Worm (Caenorhabditis elegans): ENCODE measurements around the gene R160.12.

R160.12 gene

ce11 chrX:4395073-4395850 is 17.7 kb upstream of the R160.12 start (continued):
- peak; percentile 16 for TF ChIP-seq pqm-1 (tag; optimal IDR thresholded peaks at IDR 0.05)
- no peak for TF ChIP-seq lin-39 (tag; optimal IDR thresholded peaks at IDR 0.05)
- peak; percentile 50; the same call in 1 of the 2 replicates for TF ChIP-seq madf-9 (GFP tag; conservative IDR thresholded peaks at IDR 0.05)
- TF ChIP-seq unc-130 (GFP tag; optimal IDR thresholded peaks at IDR 0.05), result no peak
- TF ChIP-seq T26A8.4 (GFP tag; IDR thresholded peaks at IDR 0.05), result no peak
- TF ChIP-seq set-16 (GFP tag; IDR thresholded peaks at IDR 0.05), result no peak
- peak; percentile 95 for TF ChIP-seq duxl-1 (tag; optimal IDR thresholded peaks at IDR 0.05; ENCODE audit: poor library complexity)
- TF ChIP-seq tag-97 (GFP tag; IDR thresholded peaks at IDR 0.05), result no peak
- TF ChIP-seq Y75B8A.6 (GFP tag; IDR thresholded peaks at IDR 0.05), result no peak
- peak; percentile 92 for TF ChIP-seq mes-2 (tag; optimal IDR thresholded peaks at IDR 0.05; ENCODE audit: poor library complexity, severe bottlenecking)
- TF ChIP-seq daf-12 (tag; optimal IDR thresholded peaks at IDR 0.05), result no peak
- no peak for TF ChIP-seq sdz-12 (GFP tag; optimal IDR thresholded peaks at IDR 0.05)
- no peak for TF ChIP-seq mdt-29 (GFP tag; IDR thresholded peaks at IDR 0.05)
- TF ChIP-seq nhr-28 (tag; optimal IDR thresholded peaks at IDR 0.05), result peak; percentile 69
- no peak for TF ChIP-seq arid-1 (GFP tag; conservative IDR thresholded peaks at IDR 0.05)
- TF ChIP-seq madf-5 (GFP tag; IDR thresholded peaks at IDR 0.05), result no peak
- TF ChIP-seq hlh-11 (tag; optimal IDR thresholded peaks at IDR 0.05), result peak; percentile 83
- no peak for TF ChIP-seq ztf-11 (tag; optimal IDR thresholded peaks at IDR 0.05)
- no peak for TF ChIP-seq dmd-8 (GFP tag; IDR thresholded peaks at IDR 0.05)
- peak; percentile 95 for TF ChIP-seq nhr-77 (tag; optimal IDR thresholded peaks at IDR 0.05)
- no peak for TF ChIP-seq aha-1 (tag)
- no peak for TF ChIP-seq skn-1 (tag; optimal IDR thresholded peaks at IDR 0.05)
- TF ChIP-seq F44E2.7 (GFP tag; IDR thresholded peaks at IDR 0.05), result no peak
- no peak for TF ChIP-seq ceh-28 (tag; optimal IDR thresholded peaks at IDR 0.05)
- TF ChIP-seq spr-3 (GFP tag; optimal IDR thresholded peaks at IDR 0.05), result peak; percentile 65
- TF ChIP-seq egl-27 (tag; optimal IDR thresholded peaks at IDR 0.05), result no peak
- peak; percentile 68; the same call in 1 of the 2 replicates for TF ChIP-seq lin-29 (GFP tag; IDR thresholded peaks at IDR 0.05)
- 0 out of 2 replicates have a peak, but pooled peaks have one; percentile 32 for TF ChIP-seq ctbp-1 (GFP tag; IDR thresholded peaks at IDR 0.05)
- peak; percentile 64 for TF ChIP-seq zip-2 (tag; optimal IDR thresholded peaks at IDR 0.05)
- no peak for TF ChIP-seq Y105C5A.15 (GFP tag; IDR thresholded peaks at IDR 0.05)
- no peak for TF ChIP-seq fos-1 (tag; optimal IDR thresholded peaks at IDR 0.05)
- TF ChIP-seq spr-1 (tag; optimal IDR thresholded peaks at IDR 0.05), result peak; percentile 84
- peak; percentile 65 for TF ChIP-seq Y5F2A.4 (GFP tag; optimal IDR thresholded peaks at IDR 0.05)
- peak; percentile 21 for TF ChIP-seq lir-3 (tag; optimal IDR thresholded peaks at IDR 0.05)
- TF ChIP-seq ceh-82 (tag; optimal IDR thresholded peaks at IDR 0.05), result no peak
- TF ChIP-seq lsy-2 (tag; optimal IDR thresholded peaks at IDR 0.05), result peak in 1 of 2 experiments; percentile 83
- TF ChIP-seq ceh-62 (tag; optimal IDR thresholded peaks at IDR 0.05), result no peak
- TF ChIP-seq hlh-30 (tag; optimal IDR thresholded peaks at IDR 0.05; ENCODE audit: insufficient read depth), result peak; percentile 71
- peak; percentile 12 for TF ChIP-seq zfp-2 (tag; optimal IDR thresholded peaks at IDR 0.05)
- TF ChIP-seq nhr-25 (tag; optimal IDR thresholded peaks at IDR 0.05; ENCODE audit: borderline replicate concordance, insufficient read depth), result no peak
- TF ChIP-seq Y48G9A.11 (GFP tag; IDR thresholded peaks at IDR 0.05), result no peak
- TF ChIP-seq ceh-44 (GFP tag; IDR thresholded peaks at IDR 0.05), result no peak
- TF ChIP-seq D1046.2 (GFP tag; IDR thresholded peaks at IDR 0.05), result no peak
- no peak for TF ChIP-seq gei-8 (GFP tag; optimal IDR thresholded peaks at IDR 0.05)
- TF ChIP-seq snpc-4 (tag; optimal IDR thresholded peaks at IDR 0.05), result no peak
- TF ChIP-seq F37D6.2 (tag; optimal IDR thresholded peaks at IDR 0.05), result peak; percentile 58
- TF ChIP-seq zfp-3 (GFP tag; conservative IDR thresholded peaks at IDR 0.05), result peak; percentile 55; the same call in 1 of the 2 replicates
- no peak for TF ChIP-seq mxl-2 (GFP tag; conservative IDR thresholded peaks at IDR 0.05)
- TF ChIP-seq ZK546.5 (tag; optimal IDR thresholded peaks at IDR 0.05), result no peak
- TF ChIP-seq nhr-48 (tag; optimal IDR thresholded peaks at IDR 0.05), result peak; percentile 58
